Fruit fly (Drosophila melanogaster) whole organism, prepupa: ENCODE measurements around the gene Atox1.

Source experiments
- CG3032 ChIP-seq: fragments of 200-800 bp; optimal IDR thresholded peaks from 2 replicates; lab custom pipeline; 2019; ENCODE audit warnings: missing biosample characterization, mild to moderate bottlenecking, missing genetic modification characterization, moderate library complexity
- CG6792 ChIP-seq: fragments of 200-800 bp; sonication (Bioruptor generic); optimal IDR thresholded peaks from 3 replicates; lab custom pipeline; 2016; ENCODE audit warnings: missing biosample characterization, missing genetic modification characterization
- CG8319 ChIP-seq: fragments of 200-800 bp; sonication (Bioruptor generic); optimal IDR thresholded peaks from 3 replicates; lab custom pipeline; 2016; ENCODE audit warnings: missing biosample characterization, missing genetic modification characterization

- TF ChIP-seq CG3032 (tag; lab: Kevin White, UChicago) (no peak), CG6792 (no peak), CG8319 (GFP tag; lab: Kevin White, UChicago) (no peak)
These were observed 26.1 kb downstream of the Atox1 start, which contains the start of gene Cpr78E for dm6 chr3L:21666880-21667279.
